Worm (Caenorhabditis elegans): Measurements from ENCODE around the gene C29E4.14.

DNA sequence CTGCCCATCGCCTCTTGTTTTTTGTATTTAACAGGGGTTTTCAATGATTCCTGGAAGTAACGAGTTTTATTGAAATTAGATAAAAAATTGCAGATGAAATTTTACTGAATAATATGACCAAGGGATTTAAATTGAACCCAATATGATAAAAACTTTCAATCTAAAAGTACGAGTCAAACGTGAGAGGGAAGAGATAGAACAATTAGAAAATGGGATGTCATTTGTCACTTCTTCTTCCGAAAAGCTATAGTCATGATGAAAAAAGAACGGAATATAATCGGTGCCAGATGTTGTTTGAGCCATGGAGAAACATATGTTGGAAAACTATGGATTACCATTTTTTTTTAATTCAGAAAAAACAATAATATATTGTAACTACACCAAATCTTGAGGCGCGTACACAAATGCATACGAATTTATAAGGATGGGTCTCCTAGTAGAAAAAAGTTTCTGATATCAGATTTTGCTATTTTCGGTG, 41.0 kb upstream of the C29E4.14 start, which contains the start of gene sup-18:
- no peak for TF ChIP-seq lin-39 (tag; optimal IDR thresholded peaks at IDR 0.05)
- no peak for TF ChIP-seq aly-2 (tag; optimal IDR thresholded peaks at IDR 0.05)
- TF ChIP-seq egl-27 (tag; optimal IDR thresholded peaks at IDR 0.05): no peak
- TF ChIP-seq nhr-11 (tag; optimal IDR thresholded peaks at IDR 0.05): no peak
- TF ChIP-seq pqm-1 (tag; optimal IDR thresholded peaks at IDR 0.05): no peak
- no peak for TF ChIP-seq nhr-77 (tag; optimal IDR thresholded peaks at IDR 0.05)
- no peak for TF ChIP-seq dpl-1 (GFP tag; optimal IDR thresholded peaks at IDR 0.05)
- TF ChIP-seq snpc-4 (tag; optimal IDR thresholded peaks at IDR 0.05): no peak
- no peak for TF ChIP-seq efl-1 (optimal IDR thresholded peaks at IDR 0.05)
- no peak for TF ChIP-seq efl-1 (GFP tag; optimal IDR thresholded peaks at IDR 0.05 in 1 of 2)
- TF ChIP-seq skn-1 (tag; optimal IDR thresholded peaks at IDR 0.05): no peak
- no peak for TF ChIP-seq mdl-1 (tag; optimal IDR thresholded peaks at IDR 0.05)
- no peak for TF ChIP-seq sptf-1 (tag; optimal IDR thresholded peaks at IDR 0.05)
- TF ChIP-seq unc-86 (tag; optimal IDR thresholded peaks at IDR 0.05): no peak
- TF ChIP-seq grh-1 (GFP tag; IDR thresholded peaks at IDR 0.05): no peak
